Worm (Caenorhabditis elegans) whole organism, mixed stage, embryonic: ENCODE results near the gene rbm-26.
A peak's percentile ranks its signal among the peaks of the same experiment; 100 is the strongest.

Experiments used
- blmp-1 ChIP-seq: fragments of 150-350 bp; optimal IDR thresholded peaks from 2 replicates; lab custom pipeline; 2014; ENCODE audit warnings: missing biosample characterization, missing genetic modification characterization
- ceh-43 ChIP-seq: fragments of 200-800 bp; sonication (Bioruptor generic); optimal IDR thresholded peaks from 2 replicates; lab custom pipeline; 2018; ENCODE audit warnings: mild to moderate bottlenecking, missing genetic modification characterization, moderate library complexity, missing compliant biosample characterization
- ces-1 ChIP-seq: fragments of 150-350 bp; optimal IDR thresholded peaks from 2 replicates; lab custom pipeline; 2014; ENCODE audit warnings: missing biosample characterization, missing genetic modification reagents, missing genetic modification characterization
- elt-1 ChIP-seq: sonication (generic microtip); optimal IDR thresholded peaks from 2 replicates; lab custom pipeline; 2017; ENCODE audit warnings: missing genetic modification characterization, mild to moderate bottlenecking, missing compliant biosample characterization, antibody characterized with exemption, moderate library complexity, borderline replicate concordance; ENCODE audit not compliant: insufficient read depth
- elt-3 ChIP-seq: fragments of 150-350 bp; optimal IDR thresholded peaks from 2 replicates; lab custom pipeline; 2014; ENCODE audit warnings: missing biosample characterization, missing genetic modification characterization
- lin-13 ChIP-seq: fragments of 150-350 bp; optimal IDR thresholded peaks from 2 replicates; lab custom pipeline; 2014; ENCODE audit warnings: missing biosample characterization, missing genetic modification characterization
- mep-1 ChIP-seq: fragments of 150-350 bp; optimal IDR thresholded peaks from 2 replicates; lab custom pipeline; 2017; ENCODE audit warnings: missing biosample characterization, missing genetic modification reagents, missing genetic modification characterization, inconsistent platforms
- mls-2 ChIP-seq: sonication (generic microtip); optimal IDR thresholded peaks from 2 replicates; lab custom pipeline; 2016; ENCODE audit warnings: mild to moderate bottlenecking, missing genetic modification characterization, moderate library complexity, missing compliant biosample characterization
- nhr-12 ChIP-seq: fragments of 150-350 bp; optimal IDR thresholded peaks from 2 replicates; lab custom pipeline; 2014; ENCODE audit warnings: missing biosample characterization, missing genetic modification characterization
- snpc-4 ChIP-seq: fragments of 150-350 bp; optimal IDR thresholded peaks from 2 replicates; lab custom pipeline; 2014; ENCODE audit warnings: missing biosample characterization, missing genetic modification characterization
- unc-120 ChIP-seq: sonication (generic microtip); optimal IDR thresholded peaks from 2 replicates; lab custom pipeline; 2017; ENCODE audit warnings: missing genetic modification characterization, missing compliant biosample characterization; ENCODE audit not compliant: poor library complexity, severe bottlenecking
- unc-39 ChIP-seq: fragments of 150-350 bp; optimal IDR thresholded peaks from 2 replicates; lab custom pipeline; 2014; ENCODE audit warnings: missing biosample characterization, missing genetic modification characterization
- unc-62 ChIP-seq: fragments of 150-350 bp; optimal IDR thresholded peaks from 2 replicates; lab custom pipeline; 2014; ENCODE audit warnings: missing biosample characterization, missing genetic modification reagents, missing genetic modification characterization

ce11 chrIII:5721488-5721887 is 10.1 kb downstream of the rbm-26 start:
- TF ChIP-seq blmp-1 (tag; lab: Kevin White, UChicago) (no peak), elt-1 (tag; lab: Kevin White, UChicago) (no peak), unc-39 (tag; lab: Kevin White, UChicago) (no peak), elt-3 (tag; lab: Kevin White, UChicago) (no peak), snpc-4 (tag; lab: Kevin White, UChicago) (no peak), ceh-43 (GFP tag; lab: Kevin White, UChicago) (no peak), lin-13 (tag; lab: Kevin White, UChicago) (no peak), unc-120 (tag; lab: Kevin White, UChicago) (no peak), unc-62 (GFP tag; lab: Kevin White, UChicago) (peak; percentile 75), ces-1 (GFP tag; lab: Kevin White, UChicago) (peak; percentile 45), nhr-12 (tag; lab: Kevin White, UChicago) (no peak), mls-2 (tag; lab: Kevin White, UChicago) (no peak), mep-1 (no peak)
